Fruit fly (Drosophila melanogaster): Measurements from ENCODE around the gene CG32845.

CG32845 gene

dm6 chr3L:265808-266207, 7.4 kb downstream of the CG32845 start, which contains the start of gene CG34263:
TSS of gene CG34263 (minus strand) at chr3L:265908.
- TF ChIP-seq Dll (optimal IDR thresholded peaks at IDR 0.05) (no peak), EcR (GFP tag; optimal IDR thresholded peaks at IDR 0.05) (no peak), CG8478 (optimal IDR thresholded peaks at IDR 0.05) (no peak), pan (optimal IDR thresholded peaks at IDR 0.05) (no peak), psq (optimal IDR thresholded peaks at IDR 0.05) (no peak), usp (GFP tag; optimal IDR thresholded peaks at IDR 0.05) (no peak)

- TF ChIP-seq Dll (optimal IDR thresholded peaks at IDR 0.05): no peak
- no peak for TF ChIP-seq pan (optimal IDR thresholded peaks at IDR 0.05)
- TF ChIP-seq EcR (GFP tag; optimal IDR thresholded peaks at IDR 0.05): no peak
- no peak for TF ChIP-seq CG8478 (optimal IDR thresholded peaks at IDR 0.05)
These were observed 8.6 kb downstream of the CG32845 start, which contains the start of the genes Tudor-SN and mRpL17 for dm6 chr3L:264378-265151. TSS of gene Tudor-SN (minus strand) at chr3L:264380. TSS of gene mRpL17 (plus strand) at chr3L:264779.

dm6 chr3L:263500-264377, 9.5 kb downstream of the CG32845 start:
- TF ChIP-seq EcR (GFP tag; optimal IDR thresholded peaks at IDR 0.05) (no peak), Dll (optimal IDR thresholded peaks at IDR 0.05) (no peak), usp (GFP tag; optimal IDR thresholded peaks at IDR 0.05) (no peak)

- no peak for TF ChIP-seq CG8478 (optimal IDR thresholded peaks at IDR 0.05)
- no peak for TF ChIP-seq EcR (GFP tag; optimal IDR thresholded peaks at IDR 0.05)
- TF ChIP-seq psq (optimal IDR thresholded peaks at IDR 0.05): no peak
- TF ChIP-seq usp (GFP tag; optimal IDR thresholded peaks at IDR 0.05): no peak
- TF ChIP-seq Dll (optimal IDR thresholded peaks at IDR 0.05): no peak
- TF ChIP-seq pan (optimal IDR thresholded peaks at IDR 0.05): no peak
These were observed 10.4 kb downstream of the CG32845 start for dm6 chr3L:262724-263177.

- TF ChIP-seq psq (optimal IDR thresholded peaks at IDR 0.05): no peak
- TF ChIP-seq CG8478 (optimal IDR thresholded peaks at IDR 0.05): no peak
- no peak for TF ChIP-seq EcR (GFP tag; optimal IDR thresholded peaks at IDR 0.05)
- no peak for TF ChIP-seq Dll (optimal IDR thresholded peaks at IDR 0.05)
- TF ChIP-seq pan (optimal IDR thresholded peaks at IDR 0.05): no peak
- TF ChIP-seq usp (GFP tag; optimal IDR thresholded peaks at IDR 0.05): no peak
These were observed 15.3 kb downstream of the CG32845 start, which contains the start of the genes DIP2 and wac for dm6 chr3L:257618-258475. TSS of gene DIP2 (minus strand) at chr3L:257954. TSS of gene wac (plus strand) at chr3L:258176.

- TF ChIP-seq usp (GFP tag; optimal IDR thresholded peaks at IDR 0.05) (no peak), CG8478 (optimal IDR thresholded peaks at IDR 0.05) (no peak), Dll (optimal IDR thresholded peaks at IDR 0.05) (no peak), EcR (GFP tag; optimal IDR thresholded peaks at IDR 0.05) (no peak), pan (optimal IDR thresholded peaks at IDR 0.05) (no peak), psq (optimal IDR thresholded peaks at IDR 0.05) (no peak)
These were observed 24.9 kb downstream of the CG32845 start for dm6 chr3L:248226-248758.

dm6 chr3L:247482-248225, 25.5 kb downstream of the CG32845 start, which contains the start of gene mthl14:
TSS of gene mthl14 (plus strand) at chr3L:247491.
- TF ChIP-seq usp (GFP tag; optimal IDR thresholded peaks at IDR 0.05) (no peak), psq (optimal IDR thresholded peaks at IDR 0.05) (no peak), EcR (GFP tag; optimal IDR thresholded peaks at IDR 0.05) (no peak), Dll (optimal IDR thresholded peaks at IDR 0.05) (no peak), CG8478 (optimal IDR thresholded peaks at IDR 0.05) (no peak), pan (optimal IDR thresholded peaks at IDR 0.05) (no peak)

- TF ChIP-seq Dll (optimal IDR thresholded peaks at IDR 0.05) (no peak), usp (GFP tag; optimal IDR thresholded peaks at IDR 0.05) (no peak), pan (optimal IDR thresholded peaks at IDR 0.05) (no peak), CG8478 (optimal IDR thresholded peaks at IDR 0.05) (no peak), EcR (GFP tag; optimal IDR thresholded peaks at IDR 0.05) (no peak), psq (optimal IDR thresholded peaks at IDR 0.05) (no peak)
These were observed 26.5 kb downstream of the CG32845 start for dm6 chr3L:246644-247199.

- TF ChIP-seq psq (optimal IDR thresholded peaks at IDR 0.05) (no peak), usp (GFP tag; optimal IDR thresholded peaks at IDR 0.05) (no peak), EcR (GFP tag; optimal IDR thresholded peaks at IDR 0.05) (no peak), Dll (optimal IDR thresholded peaks at IDR 0.05) (no peak), pan (optimal IDR thresholded peaks at IDR 0.05) (no peak), CG8478 (optimal IDR thresholded peaks at IDR 0.05) (no peak)
These were observed 38.9 kb downstream of the CG32845 start for dm6 chr3L:234337-234736.

- TF ChIP-seq CG8478 (optimal IDR thresholded peaks at IDR 0.05) (no peak), psq (optimal IDR thresholded peaks at IDR 0.05) (no peak), pan (optimal IDR thresholded peaks at IDR 0.05) (no peak), Dll (optimal IDR thresholded peaks at IDR 0.05) (no peak), EcR (GFP tag; optimal IDR thresholded peaks at IDR 0.05) (no peak), usp (GFP tag; optimal IDR thresholded peaks at IDR 0.05) (no peak)
These were observed 39.9 kb downstream of the CG32845 start, which contains the start of gene CG34453 for dm6 chr3L:233251-233650. TSS of gene CG34453 (minus strand) at chr3L:233351.

Measured in whole organism.